Worm (Caenorhabditis elegans) whole organism, L3 larva: Measurements from ENCODE around the gene C29E4.13.

ENCODE experiments used
- R02D3.7 ChIP-seq: fragments of 150-350 bp; optimal IDR thresholded peaks from 2 replicates; lab custom pipeline; 2014; ENCODE audit warnings: missing biosample characterization, missing genetic modification characterization
- ceh-16 ChIP-seq: sonication (generic microtip); optimal IDR thresholded peaks from 2 replicates; lab custom pipeline; 2017; ENCODE audit warnings: missing biosample characterization, missing genetic modification characterization
- egl-27 ChIP-seq: sonication (generic microtip); optimal IDR thresholded peaks from 4 replicates; lab custom pipeline; 2017; ENCODE audit warnings: missing biosample characterization, missing genetic modification reagents, missing genetic modification characterization
- egl-5 ChIP-seq: fragments of 150-350 bp; optimal IDR thresholded peaks from 2 replicates; lab custom pipeline; 2017; ENCODE audit warnings: missing biosample characterization, missing genetic modification reagents, missing genetic modification characterization, inconsistent platforms
- elt-2 ChIP-seq: sonication (generic microtip); optimal IDR thresholded peaks from 2 replicates; lab custom pipeline; 2016; ENCODE audit warnings: missing genetic modification reagents, mild to moderate bottlenecking, missing genetic modification characterization, missing compliant biosample characterization
- fkh-10 ChIP-seq: sonication (generic microtip); optimal IDR thresholded peaks from 2 replicates; lab custom pipeline; 2017; ENCODE audit warnings: missing biosample characterization, missing genetic modification reagents, missing genetic modification characterization
- jun-1 ChIP-seq: fragments of 150-350 bp; optimal IDR thresholded peaks from 2 replicates; lab custom pipeline; 2014; ENCODE audit warnings: missing biosample characterization, missing genetic modification reagents, missing genetic modification characterization
- mdl-1 ChIP-seq: fragments of 150-350 bp; optimal IDR thresholded peaks from 2 replicates; lab custom pipeline; 2014; ENCODE audit warnings: missing biosample characterization, missing genetic modification characterization
- mml-1 ChIP-seq: fragments of 150-350 bp; sonication (generic microtip); optimal IDR thresholded peaks from 3 replicates; lab custom pipeline; 2014; ENCODE audit warnings: missing biosample characterization, missing genetic modification characterization
- nhr-28 ChIP-seq: fragments of 150-350 bp; optimal IDR thresholded peaks from 2 replicates; lab custom pipeline; 2014; ENCODE audit warnings: missing biosample characterization, missing genetic modification characterization
- nhr-43 ChIP-seq: sonication (generic microtip); optimal IDR thresholded peaks from 2 replicates; lab custom pipeline; 2016; ENCODE audit warnings: mild to moderate bottlenecking, missing genetic modification characterization, missing compliant biosample characterization; ENCODE audit not compliant: poor library complexity, severe bottlenecking
- nhr-76 ChIP-seq: fragments of 150-350 bp; sonication (generic microtip); optimal IDR thresholded peaks from 5 replicates; lab custom pipeline; 2014; ENCODE audit warnings: missing biosample characterization, missing genetic modification characterization
- snpc-4 ChIP-seq: fragments of 150-350 bp; optimal IDR thresholded peaks from 2 replicates; lab custom pipeline; 2014; ENCODE audit warnings: missing biosample characterization, missing genetic modification characterization
- unc-39 ChIP-seq: sonication (generic microtip); optimal IDR thresholded peaks from 4 replicates; lab custom pipeline; 2017; ENCODE audit warnings: missing biosample characterization, missing genetic modification characterization

Gene C29E4.13

ce11 chrIII:7878852-7879329 is 49.6 kb downstream of the C29E4.13 start, which contains the start of gene sup-18:
sup-18 (minus strand) TSS chrIII:7878902.
- TF ChIP-seq mml-1 (tag; lab: Kevin White, UChicago): no peak
- no peak for TF ChIP-seq snpc-4 (tag; lab: Kevin White, UChicago)
- no peak for TF ChIP-seq nhr-43 (tag; lab: Kevin White, UChicago)
- no peak for TF ChIP-seq elt-2 (tag; lab: Kevin White, UChicago)
- TF ChIP-seq ceh-16 (tag; lab: Kevin White, UChicago): no peak
- TF ChIP-seq nhr-28 (tag; lab: Kevin White, UChicago): no peak
- TF ChIP-seq jun-1 (tag; lab: Kevin White, UChicago): no peak
- no peak for TF ChIP-seq unc-39
- TF ChIP-seq, all 47 proteins: peak for 0

ce11 chrIII:7877090-7877489 is 51.4 kb downstream of the C29E4.13 start:
- TF ChIP-seq egl-27 (tag; lab: Kevin White, UChicago) (no peak), egl-5 (tag; lab: Kevin White, UChicago) (no peak), mdl-1 (tag; lab: Kevin White, UChicago) (no peak), R02D3.7 (tag; lab: Kevin White, UChicago) (no peak), nhr-28 (tag; lab: Kevin White, UChicago) (no peak), fkh-10 (GFP tag; lab: Kevin White, UChicago) (no peak), nhr-76 (tag; lab: Kevin White, UChicago) (no peak)
